Worm (Caenorhabditis elegans): ENCODE results near the gene F53A2.9.

ce11 chrIII:13388621-13389020 is 29.5 kb upstream of the F53A2.9 start:
- TF ChIP-seq nhr-76 (tag; optimal IDR thresholded peaks at IDR 0.05) (no peak), lin-13 (tag; optimal IDR thresholded peaks at IDR 0.05) (no peak), lsy-2 (tag; optimal IDR thresholded peaks at IDR 0.05) (no peak), elt-3 (tag; optimal IDR thresholded peaks at IDR 0.05) (no peak), nhr-28 (tag; optimal IDR thresholded peaks at IDR 0.05) (no peak), sptf-1 (tag; optimal IDR thresholded peaks at IDR 0.05) (no peak), unc-39 (tag; optimal IDR thresholded peaks at IDR 0.05) (no peak), snpc-4 (tag; optimal IDR thresholded peaks at IDR 0.05) (no peak), pha-4 (tag; optimal IDR thresholded peaks at IDR 0.05) (no peak), nhr-237 (tag; optimal IDR thresholded peaks at IDR 0.05) (no peak), unc-62 (GFP tag; optimal IDR thresholded peaks at IDR 0.05) (no peak)
